Fruit fly (Drosophila melanogaster): ENCODE data around the gene CG18249.

CG18249 gene

DNA sequence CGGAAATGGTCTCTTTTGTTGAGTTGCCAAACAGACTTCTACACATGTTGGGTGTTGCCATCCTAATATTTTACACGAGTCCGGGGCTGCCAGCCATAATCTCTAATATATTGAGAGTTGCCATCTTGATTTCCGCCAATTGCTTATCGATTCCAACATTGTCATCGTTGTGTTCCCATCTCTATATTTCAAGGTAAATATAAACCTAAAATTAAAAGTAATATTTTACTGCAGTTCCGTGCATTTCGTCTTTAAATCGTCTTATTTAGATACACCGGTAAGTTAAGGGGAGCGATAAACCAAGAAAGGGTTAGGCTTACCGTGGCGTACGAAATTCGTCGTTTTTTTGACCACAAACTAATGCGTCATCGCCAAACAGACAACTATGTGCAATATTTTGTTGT is 13.4 kb downstream of the CG18249 start, which contains the start of gene PolI (continued):
- TF ChIP-seq hbn (GFP tag; IDR thresholded peaks at IDR 0.05; ENCODE audit: partially characterized antibody) (0 out of 2 replicates have a peak, but pooled peaks have one; percentile 30), Trl (optimal IDR thresholded peaks at IDR 0.05) (no peak), Trl (GFP tag; optimal IDR thresholded peaks at IDR 0.05) (no peak), Lhr (GFP tag; optimal IDR thresholded peaks at IDR 0.05) (peak; percentile 96), CG30020 (tag; optimal IDR thresholded peaks at IDR 0.05) (peak; percentile 16), CG6683 (GFP tag; optimal IDR thresholded peaks at IDR 0.05) (no peak), Atf-2 (GFP tag; optimal IDR thresholded peaks at IDR 0.05) (no peak), Sry-β (GFP tag; optimal IDR thresholded peaks at IDR 0.05) (no peak), CG1647 (GFP tag; optimal IDR thresholded peaks at IDR 0.05) (peak; percentile 6), CG2116 (GFP tag; optimal IDR thresholded peaks at IDR 0.05) (peak; percentile 83), Med (GFP tag) (peak; percentile 84), Rx (GFP tag; IDR thresholded peaks at IDR 0.05) (no peak), sob (GFP tag; IDR thresholded peaks at IDR 0.05) (peak; percentile 34; the same call in 1 of the 2 replicates), esg (GFP tag; conservative IDR thresholded peaks at IDR 0.05) (no peak), cg (GFP tag; optimal IDR thresholded peaks at IDR 0.05) (no peak), wor (GFP tag; IDR thresholded peaks at IDR 0.05) (no peak), Aef1 (GFP tag; IDR thresholded peaks at IDR 0.05) (no peak), CG12391 (tag; optimal IDR thresholded peaks at IDR 0.05) (peak; percentile 20), gcm2 (GFP tag; optimal IDR thresholded peaks at IDR 0.05) (no peak), bigmax (GFP tag; optimal IDR thresholded peaks at IDR 0.05) (no peak), CG42726 (GFP tag; IDR thresholded peaks at IDR 0.05; ENCODE audit: partially characterized antibody) (0 out of 2 replicates have a peak, but pooled peaks have one; percentile 38), tgo (GFP tag; IDR thresholded peaks at IDR 0.05) (no peak), CG10462 (GFP tag; optimal IDR thresholded peaks at IDR 0.05) (no peak), Doc3 (GFP tag; IDR thresholded peaks at IDR 0.05; ENCODE audit: partially characterized antibody) (no peak), CG14860 (GFP tag; IDR thresholded peaks at IDR 0.05; ENCODE audit: partially characterized antibody) (no peak), CG13424 (tag; optimal IDR thresholded peaks at IDR 0.05) (peak; percentile 42), CG4707 (GFP tag; optimal IDR thresholded peaks at IDR 0.05) (no peak), CG14667 (GFP tag; IDR thresholded peaks at IDR 0.05) (no peak), org-1 (GFP tag; optimal IDR thresholded peaks at IDR 0.05) (no peak), rib (GFP tag; IDR thresholded peaks at IDR 0.05) (no peak), CG11456 (GFP tag; IDR thresholded peaks at IDR 0.05) (no peak), lmd (GFP tag; IDR thresholded peaks at IDR 0.05) (no peak), br (optimal IDR thresholded peaks at IDR 0.05) (no peak), CG6654 (GFP tag; optimal IDR thresholded peaks at IDR 0.05) (no peak), amos (GFP tag; IDR thresholded peaks at IDR 0.05; ENCODE audit: partially characterized antibody) (peak; percentile 53; the same call in 1 of the 2 replicates), tio (GFP tag; optimal IDR thresholded peaks at IDR 0.05) (no peak), CG12299 (tag; optimal IDR thresholded peaks at IDR 0.05) (no peak), zfh2 (GFP tag; optimal IDR thresholded peaks at IDR 0.05) (peak; percentile 54), Xbp1 (GFP tag; optimal IDR thresholded peaks at IDR 0.05) (peak; percentile 11), CG3281 (GFP tag; optimal IDR thresholded peaks at IDR 0.05) (no peak), twi (tag; optimal IDR thresholded peaks at IDR 0.05) (peak; percentile 2), Tbp (GFP tag; optimal IDR thresholded peaks at IDR 0.05) (no peak), CG16815 (GFP tag; optimal IDR thresholded peaks at IDR 0.05) (no peak), phol (tag; optimal IDR thresholded peaks at IDR 0.05) (peak; percentile 58), CG13894 (tag; optimal IDR thresholded peaks at IDR 0.05) (no peak), disco-r (GFP tag; optimal IDR thresholded peaks at IDR 0.05) (no peak), CG13123 (GFP tag; optimal IDR thresholded peaks at IDR 0.05) (peak; percentile 3), zen (tag; optimal IDR thresholded peaks at IDR 0.05) (peak; percentile 36), pzg (GFP tag; optimal IDR thresholded peaks at IDR 0.05) (peak; percentile 93), abd-A (tag; optimal IDR thresholded peaks at IDR 0.05) (no peak), Fer2 (tag; optimal IDR thresholded peaks at IDR 0.05) (no peak)
